Worm (Caenorhabditis elegans): ENCODE data around the gene gbf-1.

- TF ChIP-seq nhr-232 (tag; optimal IDR thresholded peaks at IDR 0.05) (no peak), C08G9.2 (tag; optimal IDR thresholded peaks at IDR 0.05) (no peak), ceh-45 (GFP tag; IDR thresholded peaks at IDR 0.05) (no peak), fkh-6 (tag; optimal IDR thresholded peaks at IDR 0.05) (no peak), nhr-11 (tag; optimal IDR thresholded peaks at IDR 0.05) (no peak), hlh-6 (tag; optimal IDR thresholded peaks at IDR 0.05) (no peak), pha-4 (tag; optimal IDR thresholded peaks at IDR 0.05) (no peak), pros-1 (tag; optimal IDR thresholded peaks at IDR 0.05) (no peak), dve-1 (tag; optimal IDR thresholded peaks at IDR 0.05) (no peak), ceh-48 (tag; optimal IDR thresholded peaks at IDR 0.05) (no peak), unc-3 (GFP tag; conservative IDR thresholded peaks at IDR 0.05) (no peak), unc-3 (tag; optimal IDR thresholded peaks at IDR 0.05) (no peak), pag-3 (tag; optimal IDR thresholded peaks at IDR 0.05; ENCODE audit: borderline replicate concordance) (no peak)
Observed at ce11 chrIII:11726590-11726989, 46.9 kb downstream of the gbf-1 start, which contains the start of gene Y41C4A.12.
